Worm (Caenorhabditis elegans): ENCODE data around the gene T10C6.7.

DNA sequence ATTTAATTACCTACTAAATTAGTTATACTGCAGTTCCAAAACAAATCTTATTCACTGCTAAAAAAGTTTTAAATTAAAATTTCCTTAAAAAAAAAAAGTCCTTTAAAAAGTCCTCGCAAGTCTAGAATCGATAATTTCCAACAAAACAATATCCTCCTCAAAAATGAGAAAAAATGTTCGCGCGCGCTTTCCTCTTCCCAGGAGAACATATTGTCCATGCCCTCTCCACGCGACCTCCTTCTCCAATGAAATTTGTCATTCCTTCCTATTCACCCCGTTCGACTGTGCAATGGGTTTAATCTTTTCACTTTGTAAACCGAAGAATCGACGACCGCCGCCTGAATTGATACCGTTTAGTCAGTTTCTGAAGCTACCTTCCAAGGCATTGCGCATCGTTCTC, 4.7 kb upstream of the T10C6.7 start, which contains the start of gene T10C6.10:
- TF ChIP-seq C38D4.7 (GFP tag; optimal IDR thresholded peaks at IDR 0.05) (no peak), ama-1 (optimal IDR thresholded peaks at IDR 0.05) (no peak), nhr-11 (tag; optimal IDR thresholded peaks at IDR 0.05) (no peak), C08G9.2 (tag; optimal IDR thresholded peaks at IDR 0.05) (no peak), che-1 (tag; optimal IDR thresholded peaks at IDR 0.05) (no peak), ref-2 (tag; optimal IDR thresholded peaks at IDR 0.05) (no peak), madf-2 (tag; optimal IDR thresholded peaks at IDR 0.05) (no peak), gmeb-2 (tag; optimal IDR thresholded peaks at IDR 0.05) (no peak), hlh-6 (tag; optimal IDR thresholded peaks at IDR 0.05) (no peak), npax-4 (tag; optimal IDR thresholded peaks at IDR 0.05) (no peak), pag-3 (tag; optimal IDR thresholded peaks at IDR 0.05; ENCODE audit: borderline replicate concordance) (no peak), fkh-10 (GFP tag; optimal IDR thresholded peaks at IDR 0.05) (no peak), F13H6.1 (tag; optimal IDR thresholded peaks at IDR 0.05) (no peak)

Data from whole organism, late embryonic.